Comparison of ENCODE assay signal across 5 fruit fly cellular contexts in genomic region chrX:1901605-1902136, dm6.
TF ChIP-seq lines count a peak whose summit lies in the region.

Ldaf1 (minus strand) TSS chrX:1901911.

- TF ChIP-seq CTCF in whole organism, embryonic (GFP tag; optimal IDR thresholded peaks at IDR 0.05; lab: Kevin White, UChicago) = no peak

TF ChIP-seq in whole organism, adult, 20 proteins besides CTCF, POLR2A, EP300 and RAD21:
- TF ChIP-seq CG11617 (GFP tag; optimal IDR thresholded peaks at IDR 0.05; lab: Kevin White, UChicago) (no peak), tj (GFP tag; optimal IDR thresholded peaks at IDR 0.05; lab: Kevin White, UChicago) (no peak), CG1620 (GFP tag; optimal IDR thresholded peaks at IDR 0.05; lab: Kevin White, UChicago) (no peak), CG7101 (tag; optimal IDR thresholded peaks at IDR 0.05; lab: Kevin White, UChicago) (peak; percentile 28), CG7045 (GFP tag; optimal IDR thresholded peaks at IDR 0.05; lab: Kevin White, UChicago) (no peak), Mnt (GFP tag; optimal IDR thresholded peaks at IDR 0.05; lab: Kevin White, UChicago) (no peak), CG33017 (tag; optimal IDR thresholded peaks at IDR 0.05; lab: Kevin White, UChicago) (no peak), ovo (GFP tag; optimal IDR thresholded peaks at IDR 0.05; lab: Kevin White, UChicago) (peak; percentile 9)

TF ChIP-seq in whole organism, embryonic, 481 proteins besides CTCF, POLR2A, EP300 and RAD21 (continues in another document):
- TF ChIP-seq sob (GFP tag; IDR thresholded peaks at IDR 0.05; lab: Robert Waterston, UW) (no peak), crc (GFP tag; optimal IDR thresholded peaks at IDR 0.05; lab: Kevin White, UChicago) (no peak), dan (GFP tag; IDR thresholded peaks at IDR 0.05; lab: Robert Waterston, UW) (no peak), pum (GFP tag; optimal IDR thresholded peaks at IDR 0.05; lab: Kevin White, UChicago) (no peak), CG16863 (GFP tag; optimal IDR thresholded peaks at IDR 0.05; lab: Kevin White, UChicago) (no peak), pzg (GFP tag; optimal IDR thresholded peaks at IDR 0.05; lab: Kevin White, UChicago) (peak; percentile 33), CG18764 (GFP tag; optimal IDR thresholded peaks at IDR 0.05; lab: Kevin White, UChicago) (no peak), CG13296 (GFP tag; optimal IDR thresholded peaks at IDR 0.05; lab: Kevin White, UChicago) (no peak), Meics (GFP tag; optimal IDR thresholded peaks at IDR 0.05; lab: Kevin White, UChicago) (no peak), CG7556 (GFP tag; optimal IDR thresholded peaks at IDR 0.05; lab: Kevin White, UChicago) (no peak), CG32767 (GFP tag; IDR thresholded peaks at IDR 0.05; lab: Robert Waterston, UW) (no peak), CG5953 (GFP tag; IDR thresholded peaks at IDR 0.05; lab: Robert Waterston, UW) (no peak), CG6683 (GFP tag; optimal IDR thresholded peaks at IDR 0.05; lab: Kevin White, UChicago) (no peak), vnd (GFP tag; IDR thresholded peaks at IDR 0.05; lab: Robert Waterston, UW; ENCODE audit: partially characterized antibody) (no peak), jigr1 (GFP tag; IDR thresholded peaks at IDR 0.05; lab: Robert Waterston, UW) (no peak), Camta (GFP tag; optimal IDR thresholded peaks at IDR 0.05; lab: Kevin White, UChicago) (no peak), CG33213 (GFP tag; optimal IDR thresholded peaks at IDR 0.05; lab: Kevin White, UChicago) (no peak), CG6254 (GFP tag; optimal IDR thresholded peaks at IDR 0.05; lab: Kevin White, UChicago) (no peak), CG7745 (tag; optimal IDR thresholded peaks at IDR 0.05; lab: Kevin White, UChicago) (no peak), CG1647 (GFP tag; optimal IDR thresholded peaks at IDR 0.05; lab: Kevin White, UChicago) (no peak), yki (optimal IDR thresholded peaks at IDR 0.05; lab: Kevin White, UChicago) (no peak), CG6791 (GFP tag; IDR thresholded peaks at IDR 0.05; lab: Robert Waterston, UW; ENCODE audit: partially characterized antibody) (no peak)

TF ChIP-seq in whole organism, prepupa, 60 proteins besides CTCF, POLR2A, EP300 and RAD21:
- TF ChIP-seq Eip78C (GFP tag; lab: Kevin White, UChicago) (peak; percentile 52), esn (GFP tag; optimal IDR thresholded peaks at IDR 0.05; lab: Kevin White, UChicago) (peak; percentile 7), salr (GFP tag; optimal IDR thresholded peaks at IDR 0.05; lab: Kevin White, UChicago) (no peak), Hr39 (GFP tag; optimal IDR thresholded peaks at IDR 0.05; lab: Kevin White, UChicago) (no peak), vri (GFP tag; optimal IDR thresholded peaks at IDR 0.05; lab: Kevin White, UChicago) (no peak), eg (GFP tag; IDR thresholded peaks at IDR 0.05; lab: Robert Waterston, UW) (0 out of 3 replicates have a peak, but pooled peaks have one; percentile 22), CG6854 (GFP tag; optimal IDR thresholded peaks at IDR 0.05; lab: Kevin White, UChicago) (no peak), CG8319 (GFP tag; optimal IDR thresholded peaks at IDR 0.05; lab: Kevin White, UChicago) (no peak), achi (GFP tag; optimal IDR thresholded peaks at IDR 0.05; lab: Kevin White, UChicago) (no peak), acj6 (GFP tag; optimal IDR thresholded peaks at IDR 0.05; lab: Kevin White, UChicago) (no peak), Sox14 (GFP tag; optimal IDR thresholded peaks at IDR 0.05; lab: Kevin White, UChicago) (no peak), svp (GFP tag; lab: Kevin White, UChicago) (peak; percentile 82), net (GFP tag; optimal IDR thresholded peaks at IDR 0.05; lab: Kevin White, UChicago) (no peak), OdsH (GFP tag; optimal IDR thresholded peaks at IDR 0.05; lab: Kevin White, UChicago) (no peak), fkh (GFP tag; optimal IDR thresholded peaks at IDR 0.05; lab: Kevin White, UChicago) (peak; percentile 82), Sox102F (GFP tag; optimal IDR thresholded peaks at IDR 0.05; lab: Kevin White, UChicago) (no peak), Gug (GFP tag; IDR thresholded peaks at IDR 0.05; lab: Robert Waterston, UW) (no peak), CG6276 (GFP tag; optimal IDR thresholded peaks at IDR 0.05; lab: Kevin White, UChicago) (no peak)

TF ChIP-seq in whole organism, pupa, 21 proteins besides CTCF, POLR2A, EP300 and RAD21:
- TF ChIP-seq EcR (GFP tag; optimal IDR thresholded peaks at IDR 0.05; lab: Kevin White, UChicago) (peak; percentile 39), CG12605 (GFP tag; IDR thresholded peaks at IDR 0.05; lab: Robert Waterston, UW) (no peak)

TF ChIP-seq in whole organism, wandering third instar larva, 38 proteins besides CTCF, POLR2A, EP300 and RAD21:
- TF ChIP-seq h (GFP tag; optimal IDR thresholded peaks at IDR 0.05; lab: Kevin White, UChicago) (no peak), Mio (GFP tag; optimal IDR thresholded peaks at IDR 0.05; lab: Kevin White, UChicago) (no peak), Sp1 (GFP tag; optimal IDR thresholded peaks at IDR 0.05; lab: Kevin White, UChicago) (peak; percentile 20), Rel (GFP tag; optimal IDR thresholded peaks at IDR 0.05; lab: Kevin White, UChicago) (no peak), Rel (tag; optimal IDR thresholded peaks at IDR 0.05; lab: Kevin White, UChicago) (peak; percentile 24)
